Worm (Caenorhabditis elegans): ENCODE results near the gene srh-200.

ce11 chrV:7603404-7603803, 50.1 kb downstream of the srh-200 start, which contains the start of gene C50E3.11:
- TF ChIP-seq ztf-22 (GFP tag; optimal IDR thresholded peaks at IDR 0.05), result no peak
- no peak for TF ChIP-seq K11D2.4 (GFP tag; IDR thresholded peaks at IDR 0.05)
